Worm (Caenorhabditis elegans): ENCODE data around the gene vha-18.

vha-18 gene

ce11 chrV:8394357-8394850 lies 18.9 kb downstream of the vha-18 start, which contains the start of the genes pho-6 and F52E1.3:
pho-6 (minus strand) TSS chrV:8394457.
F52E1.3 (plus strand) TSS chrV:8394800.
- TF ChIP-seq tbx-2 (tag; optimal IDR thresholded peaks at IDR 0.05) (no peak), egl-27 (tag; optimal IDR thresholded peaks at IDR 0.05) (no peak), egl-13 (tag; optimal IDR thresholded peaks at IDR 0.05) (no peak), sptf-1 (tag; optimal IDR thresholded peaks at IDR 0.05) (no peak), mab-9 (GFP tag; IDR thresholded peaks at IDR 0.05) (no peak), mep-1 (tag; optimal IDR thresholded peaks at IDR 0.05) (no peak), C34B4.2 (tag; optimal IDR thresholded peaks at IDR 0.05) (no peak), nhr-84 (tag; optimal IDR thresholded peaks at IDR 0.05) (no peak), lin-15B (tag; optimal IDR thresholded peaks at IDR 0.05) (no peak), lin-14 (GFP tag; optimal IDR thresholded peaks at IDR 0.05) (no peak), nhr-90 (tag; optimal IDR thresholded peaks at IDR 0.05; ENCODE audit: poor library complexity) (no peak), blmp-1 (tag; optimal IDR thresholded peaks at IDR 0.05) (no peak)

ce11 chrV:8389307-8389706 lies 24.0 kb downstream of the vha-18 start:
- TF ChIP-seq skn-1 (tag; optimal IDR thresholded peaks at IDR 0.05) (no peak), pqm-1 (tag; optimal IDR thresholded peaks at IDR 0.05) (no peak), tlp-1 (tag; optimal IDR thresholded peaks at IDR 0.05) (no peak), nhr-76 (tag; optimal IDR thresholded peaks at IDR 0.05) (no peak), grh-1 (GFP tag; IDR thresholded peaks at IDR 0.05) (no peak), aha-1 (tag; optimal IDR thresholded peaks at IDR 0.05) (no peak), nhr-12 (tag; optimal IDR thresholded peaks at IDR 0.05) (no peak), pag-3 (tag; optimal IDR thresholded peaks at IDR 0.05; ENCODE audit: borderline replicate concordance, insufficient read depth) (no peak), nhr-237 (tag; optimal IDR thresholded peaks at IDR 0.05) (no peak), elt-2 (tag; optimal IDR thresholded peaks at IDR 0.05) (no peak), ceh-8 (GFP tag; optimal IDR thresholded peaks at IDR 0.05) (no peak)

ce11 chrV:8387056-8387455 lies 26.2 kb downstream of the vha-18 start, which contains the start of gene gcy-7:
gcy-7 (plus strand) TSS chrV:8387356.
- TF ChIP-seq snu-23 (GFP tag; optimal IDR thresholded peaks at IDR 0.05) (no peak), jun-1 (tag; optimal IDR thresholded peaks at IDR 0.05) (no peak), nhr-237 (tag; optimal IDR thresholded peaks at IDR 0.05) (no peak), dpl-1 (GFP tag; optimal IDR thresholded peaks at IDR 0.05) (no peak), nhr-77 (tag; optimal IDR thresholded peaks at IDR 0.05) (no peak), ama-1 (optimal IDR thresholded peaks at IDR 0.05) (no peak), pqm-1 (tag; optimal IDR thresholded peaks at IDR 0.05) (no peak), xbp-1 (tag; optimal IDR thresholded peaks at IDR 0.05) (no peak), fos-1 (tag; optimal IDR thresholded peaks at IDR 0.05) (no peak), rnt-1 (tag; optimal IDR thresholded peaks at IDR 0.05) (no peak), ets-5 (GFP tag; IDR thresholded peaks at IDR 0.05) (no peak), zip-4 (GFP tag; optimal IDR thresholded peaks at IDR 0.05) (no peak), hlh-4 (tag; optimal IDR thresholded peaks at IDR 0.05) (no peak)

- peak; percentile 66 for TF ChIP-seq elt-2 (tag; optimal IDR thresholded peaks at IDR 0.05)
- no peak for TF ChIP-seq efl-1 (optimal IDR thresholded peaks at IDR 0.05)
- peak in 1 of 2 experiments; percentile 45 for TF ChIP-seq efl-1 (GFP tag; optimal IDR thresholded peaks at IDR 0.05 in 1 of 2)
- peak; percentile 24 for TF ChIP-seq pqm-1 (tag; optimal IDR thresholded peaks at IDR 0.05)
- TF ChIP-seq tlp-1 (tag; optimal IDR thresholded peaks at IDR 0.05): no peak
These were observed 27.3 kb downstream of the vha-18 start, which contains the start of gene hsp-17 for ce11 chrV:8385879-8386530. hsp-17 (minus strand) TSS chrV:8385929.

All from whole organism, L1 larva.